Worm (Caenorhabditis elegans) whole organism, L4 larva: ENCODE measurements around the gene sri-20.
A peak's percentile ranks its signal among the peaks of the same experiment; 100 is the strongest.
"Not testable (repeated sequence)": the region's sequence is repeated elsewhere in the genome, so short reads cannot be mapped to it uniquely, and the experiment has no call there.

Experiments
- D1046.2 ChIP-seq: fragments of 200-800 bp; sonication (Bioruptor generic); IDR thresholded peaks from 2 replicates; pipeline ENCODE4 v1.3.6; 2022; ENCODE audit warnings: missing genetic modification characterization, missing compliant biosample characterization
- F10B5.3 ChIP-seq: sonication (generic microtip); optimal IDR thresholded peaks from 2 replicates; lab custom pipeline; 2016; ENCODE audit warnings: mild to moderate bottlenecking, missing genetic modification characterization, missing compliant biosample characterization
- F49E8.2 ChIP-seq: sonication (generic microtip); optimal IDR thresholded peaks from 2 replicates; lab custom pipeline; 2016; ENCODE audit warnings: missing compliant biosample characterization, mild to moderate bottlenecking, missing genetic modification characterization, borderline replicate concordance
- T20F7.1 ChIP-seq: fragments of 200-800 bp; sonication (Bioruptor generic); optimal IDR thresholded peaks from 2 replicates; lab custom pipeline; 2018; ENCODE audit warnings: mild to moderate bottlenecking, missing genetic modification characterization, missing compliant biosample characterization
- T26A8.4 ChIP-seq: fragments of 200-800 bp; sonication (Bioruptor generic); IDR thresholded peaks from 2 replicates; pipeline ENCODE4 v1.3.6; 2022; ENCODE audit warnings: missing genetic modification characterization, missing compliant biosample characterization
- Y105C5A.15 ChIP-seq: fragments of 200-800 bp; sonication (Bioruptor generic); IDR thresholded peaks from 2 replicates; pipeline ENCODE4 v1.3.6; 2022; ENCODE audit warnings: missing genetic modification characterization, missing compliant biosample characterization
- Y75B8A.6 ChIP-seq: fragments of 200-800 bp; sonication (Bioruptor generic); IDR thresholded peaks from 2 replicates; pipeline ENCODE4 v1.3.6; 2022; ENCODE audit warnings: missing genetic modification reagents, missing genetic modification characterization, missing compliant biosample characterization
- ZK337.2 ChIP-seq: fragments of 200-800 bp; sonication (Bioruptor generic); IDR thresholded peaks from 2 replicates; pipeline ENCODE4 v1.3.6; 2022; ENCODE audit warnings: missing genetic modification reagents, missing genetic modification characterization, missing compliant biosample characterization
- aha-1 ChIP-seq: fragments of 150-350 bp; peaks from one replicate; lab custom pipeline; 2014; ENCODE audit warnings: missing biosample characterization, missing genetic modification characterization
- arid-1 ChIP-seq: fragments of 200-800 bp; sonication (Bioruptor generic); conservative IDR thresholded peaks from 2 replicates; pipeline ENCODE4 v1.3.6; 2022; ENCODE audit warnings: missing genetic modification reagents, missing genetic modification characterization, missing compliant biosample characterization
- ceh-20 ChIP-seq: fragments of 200-800 bp; sonication (Bioruptor generic); IDR thresholded peaks from 2 replicates; pipeline ENCODE4 v1.3.6; 2022; ENCODE audit warnings: missing genetic modification reagents, missing genetic modification characterization, missing compliant biosample characterization
- ctbp-1 ChIP-seq: fragments of 200-800 bp; sonication (Bioruptor generic); IDR thresholded peaks from 2 replicates; pipeline ENCODE4 v1.3.6; 2022; ENCODE audit warnings: missing genetic modification reagents, missing genetic modification characterization, missing compliant biosample characterization
- dmd-6 ChIP-seq: fragments of 200-800 bp; sonication (Bioruptor generic); IDR thresholded peaks from 2 replicates; pipeline ENCODE4 v1.3.6; 2022; ENCODE audit warnings: missing genetic modification reagents, missing genetic modification characterization, missing compliant biosample characterization
- dmd-9 ChIP-seq: fragments of 200-800 bp; sonication (Bioruptor generic); IDR thresholded peaks from 2 replicates; pipeline ENCODE4 v1.3.6; 2022; ENCODE audit warnings: missing genetic modification reagents, missing genetic modification characterization, missing compliant biosample characterization
- dpl-1 ChIP-seq: fragments of 150-350 bp; optimal IDR thresholded peaks from 2 replicates; lab custom pipeline; 2014; ENCODE audit warnings: missing biosample characterization, missing genetic modification reagents, missing genetic modification characterization
- dve-1 ChIP-seq: sonication (generic microtip); optimal IDR thresholded peaks from 2 replicates; lab custom pipeline; 2017; ENCODE audit warnings: antibody characterized with exemption, mild to moderate bottlenecking, missing genetic modification characterization, missing compliant biosample characterization; ENCODE audit not compliant: insufficient read depth
- egl-43 ChIP-seq: fragments of 200-800 bp; sonication (Bioruptor generic); IDR thresholded peaks from 2 replicates; pipeline ENCODE4 v1.3.6; 2022; ENCODE audit warnings: missing genetic modification reagents, missing genetic modification characterization, missing compliant biosample characterization
- fos-1 ChIP-seq: fragments of 150-350 bp; optimal IDR thresholded peaks from 2 replicates; lab custom pipeline; 2014; ENCODE audit warnings: missing biosample characterization, missing genetic modification characterization
- hif-1 ChIP-seq, 2 experiments: sonication (generic microtip); optimal IDR thresholded peaks; 2 replicates each; lab custom pipeline; 2016 to 2017; ENCODE audit warnings: missing compliant biosample characterization in 2 of 2, missing genetic modification characterization in 2 of 2, missing genetic modification reagents in 2 of 2, missing genotype in 2 of 2, mild to moderate bottlenecking in 1 of 2
- hlh-11 ChIP-seq: fragments of 200-800 bp; sonication (Bioruptor generic); optimal IDR thresholded peaks from 2 replicates; lab custom pipeline; 2018; ENCODE audit warnings: mild to moderate bottlenecking, missing genetic modification characterization, missing compliant biosample characterization
- hmg-1.1 ChIP-seq: fragments of 200-800 bp; sonication (Bioruptor generic); IDR thresholded peaks from 2 replicates; pipeline ENCODE4 v1.3.6; 2022; ENCODE audit warnings: missing genetic modification reagents, missing genetic modification characterization, missing compliant biosample characterization
- lim-7 ChIP-seq: fragments of 200-800 bp; sonication (Bioruptor generic); IDR thresholded peaks from 2 replicates; pipeline ENCODE4 v1.3.6; 2022; ENCODE audit warnings: missing genetic modification characterization, missing compliant biosample characterization
- lin-1 ChIP-seq: fragments of 200-800 bp; sonication (Bioruptor generic); IDR thresholded peaks from 2 replicates; pipeline ENCODE4 v1.3.6; 2022; ENCODE audit warnings: missing genetic modification reagents, missing genetic modification characterization, missing compliant biosample characterization
- lin-29 ChIP-seq: fragments of 200-800 bp; sonication (Bioruptor generic); IDR thresholded peaks from 2 replicates; pipeline ENCODE4 v1.3.6; 2022; ENCODE audit warnings: missing genetic modification reagents, missing genetic modification characterization, missing compliant biosample characterization
- lin-38 ChIP-seq: fragments of 200-800 bp; sonication (Bioruptor generic); IDR thresholded peaks from 2 replicates; pipeline ENCODE4 v1.3.6; 2022; ENCODE audit warnings: missing genetic modification reagents, missing genetic modification characterization, missing compliant biosample characterization
- madf-5 ChIP-seq, 2 experiments: fragments of 200-800 bp; sonication (Bioruptor generic); IDR thresholded peaks; 2 replicates each; pipeline ENCODE4 v1.3.6; 2022; ENCODE audit warnings: missing compliant biosample characterization in 2 of 2, missing genetic modification characterization in 2 of 2
- madf-9 ChIP-seq: fragments of 200-800 bp; sonication (Bioruptor generic); conservative IDR thresholded peaks from 2 replicates; pipeline ENCODE4 v1.3.6; 2022; ENCODE audit warnings: missing genetic modification reagents, missing genetic modification characterization, missing compliant biosample characterization
- mdt-29 ChIP-seq: fragments of 200-800 bp; sonication (Bioruptor generic); IDR thresholded peaks from 2 replicates; pipeline ENCODE4 v1.3.6; 2022; ENCODE audit warnings: missing genetic modification reagents, missing genetic modification characterization, missing compliant biosample characterization
- mep-1 ChIP-seq: fragments of 150-350 bp; sonication (generic microtip); optimal IDR thresholded peaks from 3 replicates; lab custom pipeline; 2014; ENCODE audit warnings: missing biosample characterization, missing genetic modification characterization
- mes-2 ChIP-seq: sonication (generic microtip); optimal IDR thresholded peaks from 2 replicates; lab custom pipeline; 2016; ENCODE audit warnings: missing genotype, mild to moderate bottlenecking, missing genetic modification characterization, missing compliant biosample characterization; ENCODE audit not compliant: poor library complexity, severe bottlenecking
- mxl-2 ChIP-seq: fragments of 200-800 bp; sonication (Bioruptor generic); conservative IDR thresholded peaks from 2 replicates; pipeline ENCODE4 v1.3.6; 2022; ENCODE audit warnings: missing genetic modification reagents, missing genetic modification characterization, missing compliant biosample characterization
- mxl-3 ChIP-seq: fragments of 200-800 bp; sonication (Bioruptor generic); optimal IDR thresholded peaks from 2 replicates; lab custom pipeline; 2018; ENCODE audit warnings: mild to moderate bottlenecking, missing genetic modification characterization, missing compliant biosample characterization
- nhr-102 ChIP-seq: sonication (generic microtip); optimal IDR thresholded peaks from 2 replicates; lab custom pipeline; 2016; ENCODE audit warnings: mild to moderate bottlenecking, missing genetic modification characterization, moderate library complexity, missing compliant biosample characterization
- nhr-41 ChIP-seq: fragments of 200-800 bp; sonication (Bioruptor generic); IDR thresholded peaks from 2 replicates; pipeline ENCODE4 v1.3.6; 2022; ENCODE audit warnings: missing genetic modification reagents, missing genetic modification characterization, missing compliant biosample characterization
- nhr-42 ChIP-seq: fragments of 200-800 bp; sonication (Bioruptor generic); IDR thresholded peaks from 2 replicates; pipeline ENCODE4 v1.3.6; 2022; ENCODE audit warnings: missing genetic modification characterization, missing compliant biosample characterization
- nhr-48 ChIP-seq: sonication (generic microtip); optimal IDR thresholded peaks from 2 replicates; lab custom pipeline; 2016; ENCODE audit warnings: mild to moderate bottlenecking, missing genetic modification characterization, missing compliant biosample characterization
- nhr-6 ChIP-seq: fragments of 150-350 bp; optimal IDR thresholded peaks from 2 replicates; lab custom pipeline; 2014; ENCODE audit warnings: missing biosample characterization, missing genetic modification characterization
- pha-4 ChIP-seq, 2 experiments: fragments of 150-350 bp in 1 of 2; fragments of 200-800 bp in 1 of 2; sonication (Bioruptor generic) in 1 of 2; IDR thresholded peaks in 1 of 2; optimal IDR thresholded peaks in 1 of 2; 2 replicates each; pipeline versions ENCODE4 v1.3.6 to Lab custom; 2014 to 2022; ENCODE audit warnings: missing genetic modification characterization in 2 of 2, missing genetic modification reagents in 2 of 2, missing biosample characterization in 1 of 2, missing compliant biosample characterization in 1 of 2
- pqm-1 ChIP-seq: sonication (generic microtip); optimal IDR thresholded peaks from 2 replicates; lab custom pipeline; 2017; ENCODE audit warnings: missing biosample characterization, missing genetic modification characterization
- rbr-2 ChIP-seq: sonication (generic microtip); optimal IDR thresholded peaks from 2 replicates; lab custom pipeline; 2016; ENCODE audit warnings: missing genotype, missing genetic modification characterization, missing compliant biosample characterization
- set-16 ChIP-seq: fragments of 200-800 bp; sonication (Bioruptor generic); IDR thresholded peaks from 2 replicates; pipeline ENCODE4 v1.3.6; 2022; ENCODE audit warnings: missing genetic modification reagents, missing genetic modification characterization, missing compliant biosample characterization
- snpc-1.2 ChIP-seq: fragments of 200-800 bp; sonication (Bioruptor generic); IDR thresholded peaks from 2 replicates; pipeline ENCODE4 v1.3.6; 2022; ENCODE audit warnings: missing genetic modification reagents, missing genetic modification characterization, missing compliant biosample characterization
- spr-1 ChIP-seq: sonication (generic microtip); optimal IDR thresholded peaks from 2 replicates; lab custom pipeline; 2016; ENCODE audit warnings: mild to moderate bottlenecking, missing genetic modification characterization, missing compliant biosample characterization
- tra-1 ChIP-seq: fragments of 200-800 bp; sonication (Bioruptor generic); IDR thresholded peaks from 2 replicates; pipeline ENCODE4 v1.3.6; 2022; ENCODE audit warnings: missing genetic modification reagents, missing genetic modification characterization, missing compliant biosample characterization
- vab-7 ChIP-seq: fragments of 200-800 bp; sonication (Bioruptor generic); IDR thresholded peaks from 2 replicates; pipeline ENCODE4 v1.3.6; 2022; ENCODE audit warnings: missing genetic modification reagents, missing genetic modification characterization, missing compliant biosample characterization
- zfp-3 ChIP-seq: fragments of 200-800 bp; sonication (Bioruptor generic); conservative IDR thresholded peaks from 2 replicates; pipeline ENCODE4 v1.3.6; 2022; ENCODE audit warnings: missing genetic modification reagents, missing genetic modification characterization, missing compliant biosample characterization
- zip-11 ChIP-seq: fragments of 200-800 bp; sonication (Bioruptor generic); IDR thresholded peaks from 2 replicates; pipeline ENCODE4 v1.3.6; 2022; ENCODE audit warnings: missing genetic modification characterization, missing compliant biosample characterization

sri-20 gene

ce11 chrV:10339200-10339599 is 29.2 kb upstream of the sri-20 start, which contains the start of gene K07C5.2:
TSS of gene K07C5.2 (plus strand) at chrV:10339500.
- TF ChIP-seq rbr-2 (tag; lab: Kevin White, UChicago) (no peak), hmg-1.1 (GFP tag; lab: Robert Waterston, UW) (no peak), fos-1 (tag; lab: Kevin White, UChicago) (no peak), ZK337.2 (GFP tag; lab: Robert Waterston, UW) (no peak), ceh-20 (no peak), pqm-1 (no peak)

ce11 chrV:10341905-10342328 is 26.4 kb upstream of the sri-20 start, which contains the start of gene K07C5.13:
TSS of gene K07C5.13 (plus strand) at chrV:10342055.
- TF ChIP-seq nhr-41 (GFP tag; lab: Robert Waterston, UW) (peak; percentile 24; the same call in 1 of the 2 replicates), dmd-6 (peak; percentile 93), T26A8.4 (GFP tag; lab: Robert Waterston, UW) (peak; percentile 95), nhr-102 (tag; lab: Kevin White, UChicago) (peak; percentile 86), lim-7 (GFP tag; lab: Robert Waterston, UW) (0 out of 2 replicates have a peak, but pooled peaks have one; percentile 46), Y75B8A.6 (GFP tag; lab: Robert Waterston, UW) (peak; percentile 94), F10B5.3 (tag; lab: Kevin White, UChicago) (peak; percentile 55), aha-1 (tag; lab: Kevin White, UChicago) (peak; percentile 93), madf-9 (GFP tag; lab: Robert Waterston, UW) (peak; percentile 84), dve-1 (tag; lab: Kevin White, UChicago) (peak; percentile 9), vab-7 (peak; percentile 78), egl-43 (GFP tag; lab: Robert Waterston, UW) (peak; percentile 94), zfp-3 (GFP tag; lab: Robert Waterston, UW) (peak; percentile 93), rbr-2 (tag; lab: Kevin White, UChicago) (peak; percentile 80), hmg-1.1 (GFP tag; lab: Robert Waterston, UW) (peak; percentile 90), ceh-20 (peak; percentile 95), T20F7.1 (peak; percentile 65), hif-1 (tag; optimal IDR thresholded peaks at IDR 0.05; lab: Kevin White, UChicago) (peak; percentile 16 to 30), D1046.2 (GFP tag; lab: Robert Waterston, UW) (peak; percentile 89), mep-1 (peak; percentile 32), hlh-11 (tag; lab: Kevin White, UChicago) (peak; percentile 88), zip-11 (0 out of 2 replicates have a peak, but pooled peaks have one; percentile 23), ctbp-1 (GFP tag; lab: Robert Waterston, UW) (peak; percentile 91), dpl-1 (GFP tag; lab: Kevin White, UChicago) (peak; percentile 47), nhr-48 (tag; lab: Kevin White, UChicago) (peak; percentile 95), dmd-9 (GFP tag; lab: Robert Waterston, UW) (peak; percentile 94), nhr-42 (peak; percentile 92), mes-2 (peak; percentile 78), lin-38 (GFP tag; lab: Robert Waterston, UW) (peak; percentile 92), nhr-6 (tag; lab: Kevin White, UChicago) (peak; percentile 0), Y105C5A.15 (GFP tag; lab: Robert Waterston, UW) (0 out of 2 replicates have a peak, but pooled peaks have one; percentile 11), F49E8.2 (peak; percentile 78), lin-29 (GFP tag; lab: Robert Waterston, UW) (peak; percentile 92), tra-1 (GFP tag; lab: Robert Waterston, UW) (peak; percentile 94), snpc-1.2 (GFP tag; lab: Robert Waterston, UW) (peak; percentile 82), pha-4 (GFP tag; IDR thresholded peaks at IDR 0.05; lab: Robert Waterston, UW) (peak; percentile 91), madf-5 (GFP tag; IDR thresholded peaks at IDR 0.05; lab: Robert Waterston, UW) (peak in 1 of 2 experiments; percentile 83; a peak in 1 of 4 replicates), set-16 (GFP tag; lab: Robert Waterston, UW) (peak; percentile 63), spr-1 (tag; lab: Kevin White, UChicago) (peak; percentile 71), lin-1 (GFP tag; lab: Robert Waterston, UW) (peak; percentile 84), mxl-2 (GFP tag; lab: Robert Waterston, UW) (peak; percentile 74; the same call in 1 of the 2 replicates), arid-1 (GFP tag; lab: Robert Waterston, UW) (peak; percentile 89), mdt-29 (GFP tag; lab: Robert Waterston, UW) (peak; percentile 89), mxl-3 (GFP tag; lab: Kevin White, UChicago) (peak; percentile 54)
- TF ChIP-seq pha-4 (tag; optimal IDR thresholded peaks at IDR 0.05; lab: Kevin White, UChicago) = not testable (repeated sequence)
